Worm (Caenorhabditis elegans) whole organism, young adult: ENCODE data around the gene ddx-46.
A peak's percentile ranks its signal among the peaks of the same experiment; 100 is the strongest.
"Not testable (repeated sequence)": the region's sequence is repeated elsewhere in the genome, so short reads cannot be mapped to it uniquely, and the experiment has no call there.

Experiments
- B0035.1 ChIP-seq: sonication (generic microtip); optimal IDR thresholded peaks from 2 replicates; lab custom pipeline; 2016; ENCODE audit warnings: missing genetic modification characterization, mild to moderate bottlenecking, missing compliant biosample characterization, missing genotype, missing genetic modification reagents
- C06A6.2 ChIP-seq: fragments of 200-800 bp; sonication (Bioruptor generic); conservative IDR thresholded peaks from 2 replicates; pipeline ENCODE4 v1.3.6; 2022; ENCODE audit warnings: missing genetic modification characterization, missing compliant biosample characterization
- F22D6.2 ChIP-seq: sonication (generic microtip); optimal IDR thresholded peaks from 2 replicates; lab custom pipeline; 2016; ENCODE audit warnings: mild to moderate bottlenecking, missing genetic modification characterization, missing compliant biosample characterization
- F23B12.7 ChIP-seq: sonication (generic microtip); optimal IDR thresholded peaks from 2 replicates; lab custom pipeline; 2017; ENCODE audit warnings: missing genetic modification characterization, mild to moderate bottlenecking, missing compliant biosample characterization, antibody characterized with exemption, moderate library complexity; ENCODE audit not compliant: insufficient read depth
- F33H1.4 ChIP-seq: fragments of 200-800 bp; sonication (Bioruptor generic); IDR thresholded peaks from 2 replicates; pipeline ENCODE4 v1.3.6; 2022; ENCODE audit warnings: missing genetic modification reagents, missing genetic modification characterization, missing compliant biosample characterization
- F49E8.2 ChIP-seq: sonication (generic microtip); optimal IDR thresholded peaks from 3 replicates; lab custom pipeline; 2017; ENCODE audit warnings: missing genetic modification characterization, mild to moderate bottlenecking, missing compliant biosample characterization, antibody characterized with exemption, moderate library complexity; ENCODE audit not compliant: insufficient read depth
- F57C9.4 ChIP-seq: sonication (generic microtip); optimal IDR thresholded peaks from 2 replicates; lab custom pipeline; 2017; ENCODE audit warnings: mild to moderate bottlenecking, missing genetic modification characterization, missing compliant biosample characterization
- K12H6.12 ChIP-seq: fragments of 200-800 bp; sonication (Bioruptor generic); optimal IDR thresholded peaks from 2 replicates; lab custom pipeline; 2018; ENCODE audit warnings: mild to moderate bottlenecking, missing genetic modification characterization, missing compliant biosample characterization
- Y53G8AR.9 ChIP-seq: fragments of 200-800 bp; sonication (Bioruptor generic); conservative IDR thresholded peaks from 2 replicates; pipeline ENCODE4 v1.3.6; 2022; ENCODE audit warnings: missing genetic modification reagents, missing genetic modification characterization, missing compliant biosample characterization
- Y67H2A.10 ChIP-seq: fragments of 200-800 bp; sonication (Bioruptor generic); conservative IDR thresholded peaks from 2 replicates; pipeline ENCODE4 v1.3.6; 2022; ENCODE audit warnings: missing genetic modification reagents, missing genetic modification characterization, missing compliant biosample characterization
- aptf-2 ChIP-seq: fragments of 200-800 bp; sonication (Bioruptor generic); conservative IDR thresholded peaks from 2 replicates; pipeline ENCODE4 v1.3.6; 2022; ENCODE audit warnings: missing genetic modification reagents, missing genetic modification characterization, missing compliant biosample characterization
- attf-3 ChIP-seq: fragments of 200-800 bp; sonication (Bioruptor generic); conservative IDR thresholded peaks from 2 replicates; pipeline ENCODE4 v1.3.6; 2022; ENCODE audit warnings: missing genetic modification reagents, missing genetic modification characterization, missing compliant biosample characterization
- attf-5 ChIP-seq: fragments of 200-800 bp; sonication (Bioruptor generic); optimal IDR thresholded peaks from 2 replicates; lab custom pipeline; 2018; ENCODE audit warnings: mild to moderate bottlenecking, missing genetic modification characterization, missing compliant biosample characterization
- ccch-3 ChIP-seq: fragments of 200-800 bp; sonication (Bioruptor generic); optimal IDR thresholded peaks from 2 replicates; lab custom pipeline; 2018; ENCODE audit warnings: mild to moderate bottlenecking, missing genetic modification characterization, missing compliant biosample characterization
- cebp-1 ChIP-seq, 2 experiments: fragments of 200-800 bp in 1 of 2; sonication (Bioruptor generic) in 1 of 2; sonication (generic microtip) in 1 of 2; IDR thresholded peaks in 1 of 2; optimal IDR thresholded peaks in 1 of 2; 2 replicates each; pipeline versions ENCODE4 v1.3.6 to Lab custom; 2017 to 2022; ENCODE audit warnings: missing compliant biosample characterization in 2 of 2, missing genetic modification characterization in 2 of 2, mild to moderate bottlenecking in 1 of 2, missing genetic modification reagents in 1 of 2, moderate library complexity in 1 of 2
- cebp-2 ChIP-seq: fragments of 200-800 bp; sonication (Bioruptor generic); IDR thresholded peaks from 2 replicates; pipeline ENCODE4 v1.3.6; 2022; ENCODE audit warnings: missing genetic modification characterization, missing compliant biosample characterization
- ceh-100 ChIP-seq: fragments of 200-800 bp; sonication (Bioruptor generic); IDR thresholded peaks from 2 replicates; pipeline ENCODE4 v1.3.6; 2022; ENCODE audit warnings: missing genetic modification reagents, missing genetic modification characterization, missing compliant biosample characterization
- ceh-40 ChIP-seq: fragments of 200-800 bp; sonication (Bioruptor generic); IDR thresholded peaks from 2 replicates; pipeline ENCODE4 v1.3.6; 2022; ENCODE audit warnings: missing genetic modification characterization, missing compliant biosample characterization
- chd-7 ChIP-seq: sonication (generic microtip); optimal IDR thresholded peaks from 2 replicates; lab custom pipeline; 2016; ENCODE audit warnings: mild to moderate bottlenecking, missing genetic modification characterization, moderate library complexity, missing compliant biosample characterization
- dpl-1 ChIP-seq: fragments of 150-350 bp; optimal IDR thresholded peaks from 2 replicates; lab custom pipeline; 2014; ENCODE audit warnings: missing biosample characterization, missing genetic modification reagents, missing genetic modification characterization
- egl-44 ChIP-seq: fragments of 200-800 bp; sonication (Bioruptor generic); IDR thresholded peaks from 2 replicates; pipeline ENCODE4 v1.3.6; 2022; ENCODE audit warnings: missing genetic modification reagents, missing genetic modification characterization, missing compliant biosample characterization
- egrh-3 ChIP-seq: fragments of 200-800 bp; sonication (Bioruptor generic); IDR thresholded peaks from 2 replicates; pipeline ENCODE4 v1.3.6; 2022; ENCODE audit warnings: missing genetic modification reagents, missing genetic modification characterization, missing compliant biosample characterization
- hlh-26 ChIP-seq: fragments of 200-800 bp; sonication (Bioruptor generic); conservative IDR thresholded peaks from 2 replicates; pipeline ENCODE4 v1.3.6; 2022; ENCODE audit warnings: missing genetic modification reagents, missing genetic modification characterization, missing compliant biosample characterization
- lin-26 ChIP-seq: fragments of 200-800 bp; sonication (Bioruptor generic); IDR thresholded peaks from 2 replicates; pipeline ENCODE4 v1.3.6; 2022; ENCODE audit warnings: missing genetic modification reagents, missing genetic modification characterization, missing compliant biosample characterization
- lin-35 ChIP-seq, 3 experiments: fragments of 150-350 bp in 2 of 3; sonication (generic microtip) in 1 of 3; optimal IDR thresholded peaks; 2 replicates each; lab custom pipeline; 2014 to 2018; ENCODE audit warnings: missing biosample characterization in 3 of 3, missing genetic modification characterization in 3 of 3, missing genetic modification reagents in 3 of 3
- lin-40 ChIP-seq: sonication (generic microtip); optimal IDR thresholded peaks from 2 replicates; lab custom pipeline; 2016; ENCODE audit warnings: missing genetic modification characterization, mild to moderate bottlenecking, missing compliant biosample characterization, missing genotype, missing genetic modification reagents
- lin-54 ChIP-seq: fragments of 200-800 bp; sonication (Bioruptor generic); optimal IDR thresholded peaks from 2 replicates; lab custom pipeline; 2018; ENCODE audit warnings: mild to moderate bottlenecking, missing genetic modification characterization, missing compliant biosample characterization
- madf-3 ChIP-seq: fragments of 200-800 bp; sonication (Bioruptor generic); IDR thresholded peaks from 2 replicates; pipeline ENCODE4 v1.3.6; 2022; ENCODE audit warnings: missing genetic modification reagents, missing genetic modification characterization, missing compliant biosample characterization
- madf-8 ChIP-seq: fragments of 200-800 bp; sonication (Bioruptor generic); conservative IDR thresholded peaks from 2 replicates; pipeline ENCODE4 v1.3.6; 2022; ENCODE audit warnings: missing genetic modification reagents, missing genetic modification characterization, missing compliant biosample characterization
- mes-4 ChIP-seq: sonication (generic microtip); optimal IDR thresholded peaks from 2 replicates; lab custom pipeline; 2016; ENCODE audit warnings: missing genotype, missing genetic modification characterization, missing compliant biosample characterization
- nfya-1 ChIP-seq: sonication (generic microtip); optimal IDR thresholded peaks from 2 replicates; lab custom pipeline; 2017; ENCODE audit warnings: antibody characterized with exemption, missing compliant biosample characterization, missing genetic modification characterization, borderline replicate concordance; ENCODE audit not compliant: insufficient read depth
- nfya-2 ChIP-seq: fragments of 200-800 bp; sonication (Bioruptor generic); IDR thresholded peaks from 2 replicates; pipeline ENCODE4 v1.3.6; 2022; ENCODE audit warnings: missing genetic modification reagents, missing genetic modification characterization, missing compliant biosample characterization
- nhr-27 ChIP-seq: fragments of 200-800 bp; sonication (Bioruptor generic); optimal IDR thresholded peaks from 2 replicates; lab custom pipeline; 2018; ENCODE audit warnings: mild to moderate bottlenecking, missing genetic modification characterization, moderate library complexity, missing compliant biosample characterization
- pbrm-1 ChIP-seq: fragments of 200-800 bp; sonication (Bioruptor generic); IDR thresholded peaks from 2 replicates; pipeline ENCODE4 v1.3.6; 2022; ENCODE audit warnings: missing genetic modification reagents, missing genetic modification characterization, missing compliant biosample characterization
- pha-4 ChIP-seq: fragments of 150-350 bp; sonication (generic microtip); optimal IDR thresholded peaks from 2 replicates; lab custom pipeline; 2014; ENCODE audit warnings: missing biosample characterization, missing genetic modification reagents, missing genetic modification characterization
- rec-8 ChIP-seq, 2 experiments: sonication (generic microtip); optimal IDR thresholded peaks; 2 replicates each; lab custom pipeline; 2016; ENCODE audit warnings: mild to moderate bottlenecking in 2 of 2, missing genetic modification characterization in 2 of 2, missing genetic modification reagents in 2 of 2, missing genotype in 2 of 2, missing biosample characterization in 1 of 2, missing compliant biosample characterization in 1 of 2, moderate library complexity in 1 of 2
- sdz-38 ChIP-seq: sonication (generic microtip); optimal IDR thresholded peaks from 2 replicates; lab custom pipeline; 2016; ENCODE audit warnings: missing genotype, missing genetic modification characterization, missing compliant biosample characterization
- tbx-9 ChIP-seq: sonication (generic microtip); optimal IDR thresholded peaks from 2 replicates; lab custom pipeline; 2016; ENCODE audit warnings: borderline replicate concordance, missing genetic modification characterization, inconsistent platforms, missing compliant biosample characterization
- tlf-1 ChIP-seq: fragments of 200-800 bp; sonication (Bioruptor generic); optimal IDR thresholded peaks from 2 replicates; lab custom pipeline; 2018; ENCODE audit warnings: mild to moderate bottlenecking, missing genetic modification characterization, missing compliant biosample characterization
- xnd-1 ChIP-seq: sonication (generic microtip); optimal IDR thresholded peaks from 2 replicates; lab custom pipeline; 2016; ENCODE audit warnings: missing genotype, missing genetic modification reagents, missing genetic modification characterization, missing compliant biosample characterization
- ztf-18 ChIP-seq: sonication (generic microtip); optimal IDR thresholded peaks from 2 replicates; lab custom pipeline; 2016; ENCODE audit warnings: missing genotype, mild to moderate bottlenecking, missing genetic modification characterization, missing compliant biosample characterization
- ztf-22 ChIP-seq: fragments of 200-800 bp; sonication (Bioruptor generic); optimal IDR thresholded peaks from 2 replicates; lab custom pipeline; 2018; ENCODE audit warnings: mild to moderate bottlenecking, missing genetic modification characterization, moderate library complexity, missing compliant biosample characterization
- ztf-28 ChIP-seq: fragments of 200-800 bp; sonication (Bioruptor generic); IDR thresholded peaks from 2 replicates; pipeline ENCODE4 v1.3.6; 2022; ENCODE audit warnings: missing genetic modification reagents, missing genetic modification characterization, missing compliant biosample characterization
- ztf-3 ChIP-seq: fragments of 200-800 bp; sonication (Bioruptor generic); optimal IDR thresholded peaks from 2 replicates; lab custom pipeline; 2018; ENCODE audit warnings: mild to moderate bottlenecking, missing genetic modification characterization, missing compliant biosample characterization
- ztf-6 ChIP-seq: fragments of 200-800 bp; sonication (Bioruptor generic); IDR thresholded peaks from 2 replicates; pipeline ENCODE4 v1.3.6; 2022; ENCODE audit warnings: missing genetic modification reagents, missing genetic modification characterization, missing compliant biosample characterization

Gene ddx-46

DNA sequence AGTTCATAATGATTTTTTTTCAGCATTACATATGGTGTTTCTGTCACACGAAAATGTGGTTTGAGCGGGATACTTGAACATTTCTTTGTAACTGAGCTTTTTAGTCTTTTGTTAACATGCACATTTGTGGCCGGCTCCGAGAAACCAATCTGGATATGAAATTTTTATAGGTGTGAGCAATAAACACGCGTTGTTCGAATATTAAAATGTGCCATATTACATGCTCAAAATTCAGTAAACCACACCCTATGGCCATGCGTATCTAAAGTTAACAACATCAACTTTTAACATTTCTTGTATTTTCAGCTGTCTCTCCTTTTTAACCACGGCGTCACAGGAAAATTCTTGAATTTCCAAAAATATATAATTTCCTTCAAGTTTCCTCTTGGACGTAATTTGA is 31.3 kb upstream of the ddx-46 start, which contains the start of gene F58F6.6:
F58F6.6 (plus strand) TSS at position 301 of the 400 bp plus-strand sequence.
- TF ChIP-seq ceh-40 (GFP tag; lab: Robert Waterston, UW); Y67H2A.10 (GFP tag; lab: Robert Waterston, UW); nhr-27 (tag; lab: Kevin White, UChicago): not testable (repeated sequence)

- no peak for TF ChIP-seq aptf-2 (GFP tag; lab: Robert Waterston, UW)
- TF ChIP-seq Y53G8AR.9 = no peak
- no peak for TF ChIP-seq cebp-2 (GFP tag; lab: Robert Waterston, UW)
- TF ChIP-seq K12H6.12 (tag; lab: Kevin White, UChicago) = no peak
- no peak for TF ChIP-seq mes-4 (tag; lab: Kevin White, UChicago)
- TF ChIP-seq ztf-18 = no peak
- TF ChIP-seq ztf-3 (GFP tag; lab: Kevin White, UChicago) = no peak
- TF ChIP-seq pha-4 = no peak
- no peak for TF ChIP-seq cebp-1 (GFP tag; IDR thresholded peaks at IDR 0.05; lab: Robert Waterston, UW)
- TF ChIP-seq cebp-1 (tag; optimal IDR thresholded peaks at IDR 0.05; lab: Kevin White, UChicago) = no peak
- TF ChIP-seq egrh-3 = no peak
- no peak for TF ChIP-seq egl-44 (GFP tag; lab: Robert Waterston, UW)
- TF ChIP-seq tlf-1 (GFP tag; lab: Kevin White, UChicago) = no peak
- no peak for TF ChIP-seq pbrm-1 (GFP tag; lab: Robert Waterston, UW)
- TF ChIP-seq B0035.1 (tag; lab: Kevin White, UChicago) = no peak
- TF ChIP-seq dpl-1 (GFP tag; lab: Kevin White, UChicago) = no peak
- no peak for TF ChIP-seq chd-7
- TF ChIP-seq xnd-1 (tag; lab: Kevin White, UChicago) = peak; percentile 69
- no peak for TF ChIP-seq ztf-28 (GFP tag; lab: Robert Waterston, UW)
- peak; percentile 28; the same call in 1 of the 2 replicates for TF ChIP-seq madf-8 (GFP tag; lab: Robert Waterston, UW)
- TF ChIP-seq C06A6.2 (GFP tag; lab: Robert Waterston, UW) = no peak
- no peak for TF ChIP-seq tbx-9 (tag; lab: Kevin White, UChicago)
- TF ChIP-seq sdz-38 (tag; lab: Kevin White, UChicago) = no peak
- no peak for TF ChIP-seq F57C9.4
- peak; percentile 45 for TF ChIP-seq F33H1.4 (GFP tag; lab: Robert Waterston, UW)
- no peak for TF ChIP-seq attf-5 (GFP tag; lab: Kevin White, UChicago)
- TF ChIP-seq lin-54 = peak; percentile 55
- no peak for TF ChIP-seq madf-3 (GFP tag; lab: Robert Waterston, UW)
- no peak for TF ChIP-seq nfya-1 (tag; lab: Kevin White, UChicago)
- no peak for TF ChIP-seq ztf-22 (GFP tag; lab: Kevin White, UChicago)
- no peak for TF ChIP-seq F49E8.2 (tag; lab: Kevin White, UChicago)
- TF ChIP-seq lin-40 (tag; lab: Kevin White, UChicago) = no peak
- TF ChIP-seq ceh-100 = no peak
- no peak for TF ChIP-seq F23B12.7 (tag; lab: Kevin White, UChicago)
- no peak for TF ChIP-seq F22D6.2 (tag; lab: Kevin White, UChicago)
- TF ChIP-seq hlh-26 = no peak
- no peak for TF ChIP-seq lin-26 (GFP tag; lab: Robert Waterston, UW)
- no peak for TF ChIP-seq Y67H2A.10 (GFP tag; lab: Robert Waterston, UW)
- no peak for TF ChIP-seq rec-8 (tag; optimal IDR thresholded peaks at IDR 0.05; lab: Kevin White, UChicago)
- no peak for TF ChIP-seq ccch-3 (GFP tag; lab: Kevin White, UChicago)
- TF ChIP-seq ztf-6 = no peak
- no peak for TF ChIP-seq nfya-2 (GFP tag; lab: Robert Waterston, UW)
- TF ChIP-seq lin-35 (GFP tag; optimal IDR thresholded peaks at IDR 0.05; lab: Kevin White, UChicago) = no peak
- 0 out of 2 replicates have a peak, but pooled peaks have one; percentile 36 for TF ChIP-seq attf-3
Measured at ce11 chrIV:1328682-1329212, 19.3 kb upstream of the ddx-46 start, which contains the start of gene F53H1.3. TSS of gene F53H1.3 (plus strand) at chrIV:1329162.
